Fruit fly (Drosophila melanogaster): ENCODE results near the gene CG1677.

CG1677 gene

dm6 chrX:7338538-7338937, 67.1 kb downstream of the CG1677 start (continued):
- TF ChIP-seq CG3726 (GFP tag; IDR thresholded peaks at IDR 0.05), result no peak
- peak; percentile 75 for TF ChIP-seq Atf6 (GFP tag; IDR thresholded peaks at IDR 0.05)
- no peak for TF ChIP-seq CG6272 (GFP tag; IDR thresholded peaks at IDR 0.05)
- no peak for TF ChIP-seq CG5953 (GFP tag; IDR thresholded peaks at IDR 0.05)
- no peak for TF ChIP-seq ERR (GFP tag; optimal IDR thresholded peaks at IDR 0.05)
- peak; percentile 38; the same call in 1 of the 3 replicates for TF ChIP-seq B-H1 (GFP tag; IDR thresholded peaks at IDR 0.05)
- peak; percentile 24; the same call in 1 of the 2 replicates for TF ChIP-seq cas (GFP tag; IDR thresholded peaks at IDR 0.05)
- peak; percentile 45; the same call in 1 of the 2 replicates for TF ChIP-seq CG14441 (GFP tag; IDR thresholded peaks at IDR 0.05)
- no peak for TF ChIP-seq ro (GFP tag; IDR thresholded peaks at IDR 0.05)
- no peak for TF ChIP-seq ham (GFP tag; IDR thresholded peaks at IDR 0.05)
- peak; percentile 55; the same call in 1 of the 2 replicates for TF ChIP-seq Xrp1 (GFP tag; IDR thresholded peaks at IDR 0.05)
- peak; percentile 64 for TF ChIP-seq Oli (tag; optimal IDR thresholded peaks at IDR 0.05)
- TF ChIP-seq esg (GFP tag; conservative IDR thresholded peaks at IDR 0.05), result peak; percentile 40; the same call in 1 of the 2 replicates
- peak; percentile 17 for TF ChIP-seq Antp (GFP tag; optimal IDR thresholded peaks at IDR 0.05)
- no peak for TF ChIP-seq hbn (GFP tag; IDR thresholded peaks at IDR 0.05; ENCODE audit: partially characterized antibody)
- TF ChIP-seq gt (GFP tag; IDR thresholded peaks at IDR 0.05), result no peak
- peak; percentile 46 for TF ChIP-seq gro (GFP tag; optimal IDR thresholded peaks at IDR 0.05)
- TF ChIP-seq crc (GFP tag; optimal IDR thresholded peaks at IDR 0.05), result peak; percentile 36
- TF ChIP-seq Deaf1 (tag; optimal IDR thresholded peaks at IDR 0.05), result peak; percentile 32
- no peak for TF ChIP-seq crol (GFP tag; IDR thresholded peaks at IDR 0.05)
- TF ChIP-seq vfl (GFP tag; optimal IDR thresholded peaks at IDR 0.05), result peak; percentile 17
- TF ChIP-seq Med (GFP tag), result peak; percentile 84
- peak in 1 of 2 experiments; percentile 70 for TF ChIP-seq bsh (GFP tag; optimal IDR thresholded peaks at IDR 0.05)
- TF ChIP-seq CG7556 (GFP tag; optimal IDR thresholded peaks at IDR 0.05), result peak; percentile 71
- TF ChIP-seq CG34422 (GFP tag; IDR thresholded peaks at IDR 0.05), result peak; percentile 50; the same call in 1 of the 3 replicates
- peak; percentile 3 for TF ChIP-seq Hey (tag; optimal IDR thresholded peaks at IDR 0.05)
- peak; percentile 29 for TF ChIP-seq fu2 (GFP tag; optimal IDR thresholded peaks at IDR 0.05)
- peak; percentile 60 for TF ChIP-seq CG8924 (tag; optimal IDR thresholded peaks at IDR 0.05)
- no peak for TF ChIP-seq Rx (GFP tag; IDR thresholded peaks at IDR 0.05)
- TF ChIP-seq CG11398 (GFP tag; optimal IDR thresholded peaks at IDR 0.05), result peak; percentile 9
- peak; percentile 76 for TF ChIP-seq Fer1 (GFP tag; optimal IDR thresholded peaks at IDR 0.05)
- peak; percentile 25 for TF ChIP-seq trh (GFP tag; optimal IDR thresholded peaks at IDR 0.05)
- TF ChIP-seq Pdp1 (GFP tag; optimal IDR thresholded peaks at IDR 0.05), result peak; percentile 41 to 65
- peak; percentile 23 for TF ChIP-seq NC2α (GFP tag; optimal IDR thresholded peaks at IDR 0.05)
- TF ChIP-seq CG11093 (GFP tag; IDR thresholded peaks at IDR 0.05), result 0 out of 3 replicates have a peak, but pooled peaks have one; percentile 35
- peak; percentile 76 for TF ChIP-seq CG3281 (GFP tag; optimal IDR thresholded peaks at IDR 0.05)
- TF ChIP-seq E2f1 (GFP tag; IDR thresholded peaks at IDR 0.05), result no peak
- peak; percentile 10 for TF ChIP-seq D19B (GFP tag; optimal IDR thresholded peaks at IDR 0.05)
- peak; percentile 67 for TF ChIP-seq grau (tag; optimal IDR thresholded peaks at IDR 0.05)
- peak; percentile 18 for TF ChIP-seq exex (tag; optimal IDR thresholded peaks at IDR 0.05)
- no peak for TF ChIP-seq CG1792 (GFP tag; optimal IDR thresholded peaks at IDR 0.05)
- TF ChIP-seq otp (GFP tag; IDR thresholded peaks at IDR 0.05), result no peak
- TF ChIP-seq CG8478 (optimal IDR thresholded peaks at IDR 0.05), result no peak
- peak; percentile 56 for TF ChIP-seq fd3F (GFP tag; optimal IDR thresholded peaks at IDR 0.05)
- no peak for TF ChIP-seq CG10959 (GFP tag; IDR thresholded peaks at IDR 0.05)
- TF ChIP-seq CG8089 (GFP tag; optimal IDR thresholded peaks at IDR 0.05), result peak; percentile 32
- peak; percentile 36; the same call in 1 of the 2 replicates for TF ChIP-seq klu (GFP tag; IDR thresholded peaks at IDR 0.05)
- TF ChIP-seq B-H2 (GFP tag; optimal IDR thresholded peaks at IDR 0.05), result peak; percentile 56
- TF ChIP-seq CG7372 (GFP tag; IDR thresholded peaks at IDR 0.05), result no peak
- peak; percentile 33 for TF ChIP-seq CG2116 (GFP tag; optimal IDR thresholded peaks at IDR 0.05)
- peak; percentile 47 for TF ChIP-seq NK7.1 (GFP tag; optimal IDR thresholded peaks at IDR 0.05)
- no peak for TF ChIP-seq usp (GFP tag; optimal IDR thresholded peaks at IDR 0.05)
- TF ChIP-seq CG12299 (tag; optimal IDR thresholded peaks at IDR 0.05), result peak; percentile 80

Data from whole organism, embryonic.